Fruit fly (Drosophila melanogaster) whole organism, embryonic: Measurements from ENCODE around the gene sra.

Experiments used
- Bgb ChIP-seq: fragments of 200-800 bp; sonication (Bioruptor generic); IDR thresholded peaks from 2 replicates; pipeline ENCODE4 v1.3.6; 2022; ENCODE audit warnings: missing biosample characterization, missing genetic modification characterization; ENCODE audit not compliant: partially characterized antibody
- BtbVII ChIP-seq: fragments of 200-800 bp; sonication (Bioruptor generic); optimal IDR thresholded peaks from 3 replicates; lab custom pipeline; 2017; ENCODE audit warnings: missing biosample characterization, mild to moderate bottlenecking, missing genetic modification characterization
- CG14050 ChIP-seq: fragments of 200-800 bp; sonication (Bioruptor generic); IDR thresholded peaks from 3 replicates; pipeline ENCODE4 v1.3.6; 2022; ENCODE audit warnings: missing biosample characterization, missing genetic modification characterization
- CG14965 ChIP-seq: fragments of 200-800 bp; sonication (Bioruptor generic); optimal IDR thresholded peaks from 2 replicates; lab custom pipeline; 2016; ENCODE audit warnings: missing biosample characterization, missing genetic modification characterization, borderline replicate concordance
- CG15073 ChIP-seq: fragments of 200-800 bp; sonication (Bioruptor generic); optimal IDR thresholded peaks from 2 replicates; lab custom pipeline; 2016; ENCODE audit warnings: missing biosample characterization, missing genetic modification characterization
- CG15479 ChIP-seq: fragments of 200-800 bp; sonication (Bioruptor generic); optimal IDR thresholded peaks from 3 replicates; lab custom pipeline; 2019; ENCODE audit warnings: missing biosample characterization, mild to moderate bottlenecking, missing genetic modification characterization, moderate library complexity
- CG16815 ChIP-seq: fragments of 200-800 bp; sonication (Bioruptor generic); optimal IDR thresholded peaks from 3 replicates; lab custom pipeline; 2017; ENCODE audit warnings: missing biosample characterization, mild to moderate bottlenecking, missing genetic modification characterization
- CG17361 ChIP-seq: fragments of 200-800 bp; sonication (Bioruptor generic); IDR thresholded peaks from 3 replicates; pipeline ENCODE4 v1.3.6; 2022; ENCODE audit warnings: missing biosample characterization, missing genetic modification characterization
- CG17912 ChIP-seq: fragments of 200-800 bp; sonication (Bioruptor generic); optimal IDR thresholded peaks from 2 replicates; lab custom pipeline; 2018; ENCODE audit warnings: missing biosample characterization, mild to moderate bottlenecking, missing genetic modification characterization
- CG1832 ChIP-seq: fragments of 200-800 bp; sonication (Bioruptor generic); optimal IDR thresholded peaks from 2 replicates; lab custom pipeline; 2017; ENCODE audit warnings: missing biosample characterization, mild to moderate bottlenecking, missing genetic modification characterization, inconsistent platforms
- CG31224 ChIP-seq: fragments of 200-800 bp; sonication (Bioruptor generic); IDR thresholded peaks from 2 replicates; pipeline ENCODE4 v1.3.6; 2022; ENCODE audit warnings: missing biosample characterization, missing genetic modification characterization
- CG32767 ChIP-seq: fragments of 200-800 bp; sonication (Bioruptor generic); IDR thresholded peaks from 2 replicates; pipeline ENCODE4 v1.3.6; 2022; ENCODE audit warnings: missing biosample characterization, missing genetic modification characterization
- CG6272 ChIP-seq: fragments of 200-800 bp; sonication (Bioruptor generic); IDR thresholded peaks from 2 replicates; pipeline ENCODE4 v1.3.6; 2022; ENCODE audit warnings: missing biosample characterization, missing genetic modification characterization
- CG7357 ChIP-seq: fragments of 200-800 bp; sonication (Bioruptor generic); IDR thresholded peaks from 3 replicates; pipeline ENCODE4 v1.3.6; 2022; ENCODE audit warnings: missing biosample characterization, missing genetic modification characterization
- CG7963 ChIP-seq: fragments of 200-800 bp; sonication (Bioruptor generic); IDR thresholded peaks from 3 replicates; pipeline ENCODE4 v1.3.6; 2022; ENCODE audit warnings: missing biosample characterization, missing genetic modification characterization; ENCODE audit not compliant: partially characterized antibody
- CG8281 ChIP-seq: fragments of 200-800 bp; sonication (Bioruptor generic); optimal IDR thresholded peaks from 2 replicates; lab custom pipeline; 2018; ENCODE audit warnings: missing biosample characterization, mild to moderate bottlenecking, missing genetic modification characterization, moderate library complexity
- CG9817 ChIP-seq: fragments of 200-800 bp; sonication (Bioruptor generic); optimal IDR thresholded peaks from 2 replicates; lab custom pipeline; 2018; ENCODE audit warnings: missing biosample characterization, mild to moderate bottlenecking, missing genetic modification characterization, moderate library complexity
- Dad ChIP-seq: fragments of 200-800 bp; sonication (Bioruptor generic); optimal IDR thresholded peaks from 3 replicates; lab custom pipeline; 2016; ENCODE audit warnings: missing biosample characterization, missing genetic modification characterization
- Dek ChIP-seq: fragments of 200-800 bp; sonication (Bioruptor generic); optimal IDR thresholded peaks from 3 replicates; lab custom pipeline; 2019; ENCODE audit warnings: missing biosample characterization, mild to moderate bottlenecking, missing genetic modification characterization, moderate library complexity
- Dip3 ChIP-seq: fragments of 200-800 bp; sonication (Bioruptor generic); optimal IDR thresholded peaks from 3 replicates; lab custom pipeline; 2016; ENCODE audit warnings: missing biosample characterization, missing genetic modification characterization
- Dll ChIP-seq: fragments of 200-800 bp; sonication (Bioruptor generic); IDR thresholded peaks from 4 replicates; pipeline ENCODE4 v1.3.6; 2022; ENCODE audit warnings: missing biosample characterization, missing genetic modification characterization; ENCODE audit not compliant: partially characterized antibody
- Dp ChIP-seq: fragments of 200-800 bp; sonication (Bioruptor generic); optimal IDR thresholded peaks from 2 replicates; lab custom pipeline; 2018; ENCODE audit warnings: missing biosample characterization, mild to moderate bottlenecking, missing genetic modification characterization, moderate library complexity
- Eip74EF ChIP-seq, 2 experiments: fragments of 200-800 bp in 1 of 2; fragments of >200 bp in 1 of 2; sonication (Bioruptor generic) in 1 of 2; optimal IDR thresholded peaks; 2 replicates each; lab custom pipeline; 2017 to 2019; ENCODE audit warnings: missing biosample characterization in 2 of 2, missing genetic modification characterization in 2 of 2, mild to moderate bottlenecking in 1 of 2, moderate library complexity in 1 of 2
- H2.0 ChIP-seq: fragments of 200-800 bp; sonication (Bioruptor generic); IDR thresholded peaks from 2 replicates; pipeline ENCODE4 v1.3.6; 2022; ENCODE audit warnings: missing biosample characterization, missing genetic modification characterization
- HHEX ChIP-seq: fragments of 200-800 bp; sonication (Bioruptor generic); optimal IDR thresholded peaks from 3 replicates; lab custom pipeline; 2017; ENCODE audit warnings: missing biosample characterization, mild to moderate bottlenecking, missing genetic modification characterization, missing genetic modification reagents
- Hmx ChIP-seq: fragments of 200-800 bp; sonication (Bioruptor generic); optimal IDR thresholded peaks from 2 replicates; lab custom pipeline; 2016; ENCODE audit warnings: missing biosample characterization, missing genetic modification characterization
- Kr ChIP-seq: fragments of 200-800 bp; sonication (Bioruptor generic); optimal IDR thresholded peaks from 2 replicates; lab custom pipeline; 2017; ENCODE audit warnings: missing biosample characterization, mild to moderate bottlenecking, missing genetic modification characterization
- NK7.1 ChIP-seq: fragments of 200-800 bp; sonication (Bioruptor generic); optimal IDR thresholded peaks from 3 replicates; lab custom pipeline; 2016; ENCODE audit warnings: missing biosample characterization, missing genetic modification characterization
- PHDP ChIP-seq: fragments of 200-800 bp; sonication (Bioruptor generic); optimal IDR thresholded peaks from 3 replicates; lab custom pipeline; 2018; ENCODE audit warnings: missing biosample characterization, mild to moderate bottlenecking, missing genetic modification characterization, moderate library complexity
- Ravus ChIP-seq: fragments of 200-800 bp; sonication (Bioruptor generic); IDR thresholded peaks from 2 replicates; pipeline ENCODE4 v1.3.6; 2022; ENCODE audit warnings: missing biosample characterization, missing genetic modification characterization
- Scr ChIP-seq: fragments of 200-800 bp; sonication (Bioruptor generic); IDR thresholded peaks from 2 replicates; pipeline ENCODE4 v1.3.6; 2022; ENCODE audit warnings: missing biosample characterization, missing genetic modification characterization; ENCODE audit not compliant: partially characterized antibody
- Stat92E ChIP-seq, 3 experiments: fragments of >200 bp in 2 of 3; fragments of 200-800 bp in 1 of 3; sonication (Bioruptor generic) in 1 of 3; optimal IDR thresholded peaks; 2 replicates each; lab custom pipeline; 2017 to 2019; ENCODE audit warnings: missing biosample characterization in 3 of 3, missing genetic modification characterization in 3 of 3, mild to moderate bottlenecking in 1 of 3, moderate library complexity in 1 of 3
- Tbp ChIP-seq: fragments of >200 bp; optimal IDR thresholded peaks from 2 replicates; lab custom pipeline; 2018; ENCODE audit warnings: missing biosample characterization, missing genetic modification characterization
- Xrp1 ChIP-seq: fragments of 200-800 bp; sonication (Bioruptor generic); IDR thresholded peaks from 2 replicates; pipeline ENCODE4 v1.3.6; 2022; ENCODE audit warnings: missing biosample characterization, missing genetic modification characterization
- ab ChIP-seq: fragments of 200-800 bp; sonication (Bioruptor generic); optimal IDR thresholded peaks from 2 replicates; lab custom pipeline; 2016; ENCODE audit warnings: missing biosample characterization, missing genetic modification characterization
- ac ChIP-seq: fragments of 200-800 bp; sonication (Bioruptor generic); optimal IDR thresholded peaks from 3 replicates; lab custom pipeline; 2017; ENCODE audit warnings: missing biosample characterization, mild to moderate bottlenecking, missing genetic modification characterization
- ato ChIP-seq: fragments of 200-800 bp; sonication (Bioruptor generic); IDR thresholded peaks from 2 replicates; pipeline ENCODE4 v1.3.6; 2022; ENCODE audit warnings: missing biosample characterization, missing genetic modification characterization; ENCODE audit not compliant: partially characterized antibody
- ci ChIP-seq: fragments of 200-800 bp; sonication (Bioruptor generic); IDR thresholded peaks from 3 replicates; pipeline ENCODE4 v1.3.6; 2022; ENCODE audit warnings: missing biosample characterization, missing genetic modification characterization
- esg ChIP-seq: fragments of 200-800 bp; sonication (Bioruptor generic); conservative IDR thresholded peaks from 2 replicates; pipeline ENCODE4 v1.3.6; 2022; ENCODE audit warnings: missing biosample characterization, missing genetic modification characterization
- fru ChIP-seq: fragments of >200 bp; optimal IDR thresholded peaks from 2 replicates; lab custom pipeline; 2017
- gem ChIP-seq: fragments of 200-800 bp; sonication (Bioruptor generic); optimal IDR thresholded peaks from 2 replicates; lab custom pipeline; 2019; ENCODE audit warnings: missing biosample characterization, mild to moderate bottlenecking, missing genetic modification characterization, moderate library complexity
- hbn ChIP-seq: fragments of 200-800 bp; sonication (Bioruptor generic); IDR thresholded peaks from 2 replicates; pipeline ENCODE4 v1.3.6; 2022; ENCODE audit warnings: missing biosample characterization, missing genetic modification characterization; ENCODE audit not compliant: partially characterized antibody
- onecut ChIP-seq: fragments of 200-800 bp; sonication (Bioruptor generic); IDR thresholded peaks from 2 replicates; pipeline ENCODE4 v1.3.6; 2022; ENCODE audit warnings: missing biosample characterization, missing genetic modification characterization
- otp ChIP-seq: fragments of 200-800 bp; sonication (Bioruptor generic); IDR thresholded peaks from 3 replicates; pipeline ENCODE4, ENCODE4 v1.3.6; 2022; ENCODE audit warnings: missing biosample characterization, missing genetic modification characterization
- rib ChIP-seq: fragments of 200-800 bp; sonication (Bioruptor generic); IDR thresholded peaks from 2 replicates; pipeline ENCODE4 v1.3.6; 2022; ENCODE audit warnings: missing biosample characterization, missing genetic modification characterization
- salm ChIP-seq: fragments of 200-800 bp; sonication (Bioruptor generic); optimal IDR thresholded peaks from 2 replicates; lab custom pipeline; 2018; ENCODE audit warnings: missing biosample characterization, mild to moderate bottlenecking, missing genetic modification characterization
- scrt ChIP-seq: fragments of 200-800 bp; sonication (Bioruptor generic); optimal IDR thresholded peaks from 2 replicates; lab custom pipeline; 2018; ENCODE audit warnings: missing biosample characterization, mild to moderate bottlenecking, missing genetic modification characterization, moderate library complexity
- zfh2 ChIP-seq: fragments of 200-800 bp; sonication (Bioruptor generic); optimal IDR thresholded peaks from 2 replicates; lab custom pipeline; 2016; ENCODE audit warnings: missing biosample characterization, missing genetic modification characterization

Gene sra

dm6 chr3R:16236713-16237641, 50.2 kb downstream of the sra start (continued):
- peak; percentile 98 for TF ChIP-seq BtbVII (GFP tag; lab: Kevin White, UChicago)
- TF ChIP-seq Dp = peak; percentile 6
- TF ChIP-seq CG15073 = peak; percentile 84
- TF ChIP-seq CG14965 = no peak
- TF ChIP-seq Dek = peak; percentile 99
- peak; percentile 49 for TF ChIP-seq Hmx
- TF ChIP-seq PHDP (tag; lab: Kevin White, UChicago) = peak; percentile 99
- no peak for TF ChIP-seq CG17361 (GFP tag; lab: Robert Waterston, UW)
- peak; percentile 58 for TF ChIP-seq ac (GFP tag; lab: Kevin White, UChicago)
- TF ChIP-seq CG8281 (tag; lab: Kevin White, UChicago) = peak; percentile 92
- TF ChIP-seq Eip74EF (GFP tag; optimal IDR thresholded peaks at IDR 0.05; lab: Kevin White, UChicago) = peak in 1 of 2 experiments; percentile 97
- TF ChIP-seq HHEX (GFP tag; lab: Kevin White, UChicago) = peak; percentile 97
- TF ChIP-seq hbn (GFP tag; lab: Robert Waterston, UW) = no peak
- TF ChIP-seq H2.0 (GFP tag; lab: Robert Waterston, UW) = no peak
- TF ChIP-seq gem (tag; lab: Kevin White, UChicago) = peak; percentile 99
- TF ChIP-seq Tbp (GFP tag; lab: Kevin White, UChicago) = no peak
- TF ChIP-seq zfh2 = peak; percentile 84
- TF ChIP-seq esg (GFP tag; lab: Robert Waterston, UW) = no peak
- TF ChIP-seq salm (tag; lab: Kevin White, UChicago) = peak; percentile 96
- peak; percentile 98 for TF ChIP-seq CG9817 (tag; lab: Kevin White, UChicago)
- TF ChIP-seq CG6272 (GFP tag; lab: Robert Waterston, UW) = peak; percentile 97
- peak; percentile 58 for TF ChIP-seq Kr (GFP tag; lab: Kevin White, UChicago)
- TF ChIP-seq CG16815 (GFP tag; lab: Kevin White, UChicago) = peak; percentile 95
- no peak for TF ChIP-seq Ravus
- no peak for TF ChIP-seq CG15479 (GFP tag; lab: Kevin White, UChicago)
- TF ChIP-seq CG32767 (GFP tag; lab: Robert Waterston, UW) = no peak
- no peak for TF ChIP-seq Bgb (GFP tag; lab: Robert Waterston, UW)
- peak; percentile 96 for TF ChIP-seq scrt (GFP tag; lab: Kevin White, UChicago)
- no peak for TF ChIP-seq rib (GFP tag; lab: Robert Waterston, UW)
- TF ChIP-seq CG7963 (GFP tag; lab: Robert Waterston, UW) = no peak
- peak; percentile 54 for TF ChIP-seq ab (GFP tag; lab: Kevin White, UChicago)
- no peak for TF ChIP-seq Scr (GFP tag; lab: Robert Waterston, UW)
- TF ChIP-seq CG31224 (GFP tag; lab: Robert Waterston, UW) = no peak
- TF ChIP-seq Xrp1 (GFP tag; lab: Robert Waterston, UW) = no peak
- TF ChIP-seq Dip3 (GFP tag; lab: Kevin White, UChicago) = peak; percentile 70
- no peak for TF ChIP-seq otp
- TF ChIP-seq fru (lab: Kevin White, UChicago) = no peak
- TF ChIP-seq NK7.1 = peak; percentile 41
- TF ChIP-seq Dad (GFP tag; lab: Kevin White, UChicago) = peak; percentile 77
- TF ChIP-seq ci = no peak
- peak; percentile 91 for TF ChIP-seq CG17912 (GFP tag; lab: Kevin White, UChicago)
- TF ChIP-seq Dll (GFP tag; lab: Robert Waterston, UW) = no peak
- no peak for TF ChIP-seq CG14050 (GFP tag; lab: Robert Waterston, UW)
- peak in 1 of 3 experiments; percentile 98 for TF ChIP-seq Stat92E (GFP tag; optimal IDR thresholded peaks at IDR 0.05; lab: Kevin White, UChicago)
- TF ChIP-seq CG7357 = peak; percentile 93
- no peak for TF ChIP-seq ato (GFP tag; lab: Robert Waterston, UW)
- TF ChIP-seq onecut (GFP tag; lab: Robert Waterston, UW) = peak; percentile 94
- TF ChIP-seq CG1832 (GFP tag; lab: Kevin White, UChicago) = no peak
